Fruit fly (Drosophila melanogaster): ENCODE measurements around the gene CG31269.
A peak's percentile ranks its signal among the peaks of the same experiment; 100 is the strongest.

The CG31269 gene

DNA sequence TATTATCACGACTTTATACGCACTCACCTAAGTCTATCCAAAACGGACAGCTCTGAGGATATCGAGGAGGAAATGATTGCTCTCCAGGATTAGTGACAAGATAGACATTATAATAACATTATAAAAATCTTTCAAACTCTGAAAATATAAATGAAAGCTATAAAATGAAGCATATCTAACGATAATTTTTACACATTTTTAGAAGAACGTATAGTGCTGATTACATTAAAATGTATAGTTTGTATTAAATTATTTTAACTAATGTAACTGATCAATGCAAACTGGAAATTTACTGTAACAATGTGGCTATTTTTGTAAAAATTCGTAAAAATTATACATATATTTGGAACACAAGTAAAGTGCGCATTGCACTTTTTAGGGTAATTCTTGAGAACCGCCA lies 11.8 kb downstream of the CG31269 start, which contains the start of gene CG5265:
Gene CG5265 (plus strand): TSS at position 301 of the 400 bp plus-strand sequence.
- TF ChIP-seq CG31627 (GFP tag; optimal IDR thresholded peaks at IDR 0.05) (no peak), Eip75B (GFP tag; optimal IDR thresholded peaks at IDR 0.05) (no peak), CG7368 (GFP tag; optimal IDR thresholded peaks at IDR 0.05) (no peak), svp (GFP tag) (no peak), dsx (GFP tag; optimal IDR thresholded peaks at IDR 0.05; ENCODE audit: poor library complexity, severe bottlenecking) (no peak), dac (GFP tag; optimal IDR thresholded peaks at IDR 0.05) (no peak), Lpt (GFP tag; optimal IDR thresholded peaks at IDR 0.05) (no peak), cyc (GFP tag; optimal IDR thresholded peaks at IDR 0.05) (no peak), CG8319 (GFP tag; optimal IDR thresholded peaks at IDR 0.05) (no peak), Eip78C (GFP tag) (no peak), Eip93F (GFP tag; optimal IDR thresholded peaks at IDR 0.05) (no peak), pdm3 (GFP tag; optimal IDR thresholded peaks at IDR 0.05) (no peak), CG32006 (GFP tag; optimal IDR thresholded peaks at IDR 0.05) (no peak), lz (GFP tag; optimal IDR thresholded peaks at IDR 0.05) (no peak), Hr38 (GFP tag; optimal IDR thresholded peaks at IDR 0.05) (no peak), esn (GFP tag; optimal IDR thresholded peaks at IDR 0.05) (no peak), Hr39 (GFP tag; optimal IDR thresholded peaks at IDR 0.05) (no peak), CG11762 (GFP tag; optimal IDR thresholded peaks at IDR 0.05; ENCODE audit: insufficient read depth) (no peak), CG9139 (GFP tag; optimal IDR thresholded peaks at IDR 0.05) (no peak), fkh (GFP tag; optimal IDR thresholded peaks at IDR 0.05) (no peak)

DNA sequence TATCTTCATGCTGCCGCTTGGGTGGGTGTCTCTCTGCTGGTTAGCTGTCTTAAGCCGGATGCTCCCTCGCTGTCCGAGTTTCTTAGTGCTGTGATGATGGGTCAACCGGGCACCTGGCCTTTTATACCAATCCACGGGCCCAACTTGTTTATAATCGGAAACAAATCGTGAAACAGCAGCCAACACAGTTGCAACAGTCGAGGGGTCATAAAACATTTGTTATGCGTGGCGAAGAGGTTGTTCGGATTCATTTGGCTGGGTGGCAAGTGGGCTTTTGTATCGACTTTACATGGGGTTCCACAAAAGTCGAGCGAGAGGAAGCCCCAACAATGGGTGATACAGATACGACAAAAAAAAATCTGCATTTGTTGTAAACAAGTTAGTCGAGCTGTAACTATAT lies 15.4 kb downstream of the CG31269 start, which contains the start of gene TwdlW:
Gene TwdlW (minus strand): TSS at position 101 of the 400 bp plus-strand sequence.
- TF ChIP-seq CG8319 (GFP tag; optimal IDR thresholded peaks at IDR 0.05), result no peak
- no peak for TF ChIP-seq achi (GFP tag; optimal IDR thresholded peaks at IDR 0.05)
- no peak for TF ChIP-seq Eip75B (GFP tag; optimal IDR thresholded peaks at IDR 0.05)
- no peak for TF ChIP-seq CG6163 (GFP tag; IDR thresholded peaks at IDR 0.05)
- TF ChIP-seq CG6276 (GFP tag; optimal IDR thresholded peaks at IDR 0.05), result no peak
- no peak for TF ChIP-seq topi (GFP tag; optimal IDR thresholded peaks at IDR 0.05)
- no peak for TF ChIP-seq esn (GFP tag; optimal IDR thresholded peaks at IDR 0.05)
- no peak for TF ChIP-seq CG3919 (GFP tag; optimal IDR thresholded peaks at IDR 0.05)
- no peak for TF ChIP-seq dsx (GFP tag; optimal IDR thresholded peaks at IDR 0.05; ENCODE audit: poor library complexity, severe bottlenecking)
- no peak for TF ChIP-seq OdsH (GFP tag; optimal IDR thresholded peaks at IDR 0.05)
- no peak for TF ChIP-seq eg (GFP tag; IDR thresholded peaks at IDR 0.05)
- TF ChIP-seq Hr4 (GFP tag; optimal IDR thresholded peaks at IDR 0.05), result no peak
- no peak for TF ChIP-seq pdm3 (GFP tag; optimal IDR thresholded peaks at IDR 0.05)
- no peak for TF ChIP-seq net (GFP tag; optimal IDR thresholded peaks at IDR 0.05)
- no peak for TF ChIP-seq CG7368 (GFP tag; optimal IDR thresholded peaks at IDR 0.05)

DNA sequence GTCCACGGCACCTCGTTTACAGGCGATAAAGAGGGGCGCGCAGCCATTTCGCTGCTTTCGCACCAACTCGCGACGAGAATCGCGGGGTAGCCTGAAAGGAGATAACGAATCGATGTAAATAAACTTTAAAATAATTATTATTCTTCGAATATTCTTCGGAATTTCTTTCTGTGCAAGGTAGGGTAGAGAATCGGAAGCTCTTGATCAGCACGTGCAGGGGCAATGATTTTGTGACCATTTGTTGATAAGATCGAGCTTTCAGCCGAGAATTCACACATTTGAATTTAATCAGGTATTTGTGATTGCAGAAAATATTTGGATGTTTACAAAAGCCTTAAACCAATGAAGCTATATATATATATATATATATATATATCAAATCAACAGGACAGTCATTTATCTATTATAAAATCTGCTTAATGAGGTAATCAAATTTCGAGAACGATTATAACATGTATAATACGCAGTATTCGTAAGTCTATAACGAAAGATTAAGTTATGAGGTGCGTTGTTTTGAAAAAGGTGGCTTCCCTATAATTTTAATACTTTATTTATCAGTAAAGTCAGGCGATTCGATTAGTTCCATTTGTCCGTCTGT lies 20.8 kb downstream of the CG31269 start:
- TF ChIP-seq Eip78C (GFP tag) (no peak), svp (GFP tag) (peak; percentile 86)

DNA sequence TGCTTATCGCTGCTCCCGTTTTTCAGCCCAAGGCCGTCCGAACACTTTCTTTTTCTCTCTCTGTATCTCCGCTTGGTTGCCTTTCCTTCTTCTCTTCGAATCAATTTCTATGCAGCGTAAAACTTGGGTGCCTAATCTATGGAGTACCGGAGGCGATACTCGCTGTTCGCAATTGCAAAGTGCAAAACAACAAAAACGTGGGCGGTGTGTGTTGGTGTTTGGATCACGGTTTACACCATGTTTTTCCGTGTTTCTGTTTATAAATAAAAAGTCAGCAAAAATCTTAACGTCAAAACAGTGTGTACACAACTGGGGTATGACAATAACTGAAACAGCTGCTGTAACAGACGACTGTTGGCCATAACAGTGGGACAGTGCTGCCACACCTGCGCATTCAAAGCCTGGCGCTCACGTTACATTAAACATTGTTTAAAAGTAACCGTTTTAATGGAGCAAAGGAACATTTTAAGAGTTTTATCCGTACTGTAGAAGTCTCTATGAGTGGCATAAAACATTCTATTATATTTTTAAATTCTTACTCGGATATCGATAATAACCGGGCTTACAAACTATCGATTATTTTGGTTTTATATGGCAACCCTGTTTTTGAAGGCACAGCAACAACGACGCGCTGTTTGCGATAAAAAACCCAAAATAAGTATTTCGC lies 22.3 kb downstream of the CG31269 start, which contains the start of the genes m-cup and Det:
Gene m-cup (minus strand): TSS at position 333 of the 667 bp plus-strand sequence.
Gene Det (plus strand): TSS at position 588 of the 667 bp plus-strand sequence.
- TF ChIP-seq Eip75B (GFP tag; optimal IDR thresholded peaks at IDR 0.05) (no peak), svp (GFP tag) (no peak), Hr38 (GFP tag; optimal IDR thresholded peaks at IDR 0.05) (no peak), CG6163 (GFP tag; IDR thresholded peaks at IDR 0.05) (0 out of 3 replicates have a peak, but pooled peaks have one; percentile 13), Lpt (GFP tag; optimal IDR thresholded peaks at IDR 0.05) (no peak), Ets21C (GFP tag; optimal IDR thresholded peaks at IDR 0.05) (peak; percentile 26), CG1621 (tag; optimal IDR thresholded peaks at IDR 0.05) (no peak), CG15336 (GFP tag; IDR thresholded peaks at IDR 0.05) (no peak), vri (GFP tag; optimal IDR thresholded peaks at IDR 0.05) (no peak), acj6 (GFP tag; optimal IDR thresholded peaks at IDR 0.05) (no peak), salr (GFP tag; optimal IDR thresholded peaks at IDR 0.05) (no peak), CG8119 (GFP tag; IDR thresholded peaks at IDR 0.05) (0 out of 3 replicates have a peak, but pooled peaks have one; percentile 30), CG10631 (GFP tag; optimal IDR thresholded peaks at IDR 0.05) (no peak), Hr39 (GFP tag; optimal IDR thresholded peaks at IDR 0.05) (peak; percentile 27), esn (GFP tag; optimal IDR thresholded peaks at IDR 0.05) (no peak), fkh (GFP tag; optimal IDR thresholded peaks at IDR 0.05) (no peak), CG6792 (GFP tag; optimal IDR thresholded peaks at IDR 0.05) (no peak), CG11902 (GFP tag; optimal IDR thresholded peaks at IDR 0.05) (no peak), CG6854 (GFP tag; optimal IDR thresholded peaks at IDR 0.05) (no peak), topi (GFP tag; optimal IDR thresholded peaks at IDR 0.05) (no peak), CG9139 (GFP tag; optimal IDR thresholded peaks at IDR 0.05) (no peak), CG16779 (tag; optimal IDR thresholded peaks at IDR 0.05) (no peak), Sox102F (GFP tag; optimal IDR thresholded peaks at IDR 0.05) (no peak), lz (GFP tag; optimal IDR thresholded peaks at IDR 0.05) (no peak), dac (GFP tag; optimal IDR thresholded peaks at IDR 0.05) (no peak), CG6808 (GFP tag; optimal IDR thresholded peaks at IDR 0.05) (no peak), achi (GFP tag; optimal IDR thresholded peaks at IDR 0.05) (no peak)
